Worm (Caenorhabditis elegans) whole organism, L1 larva: ENCODE measurements around the gene gtl-1.

Source experiments
- C34B4.2 ChIP-seq: sonication (generic microtip); optimal IDR thresholded peaks from 2 replicates; lab custom pipeline; 2017; ENCODE audit warnings: mild to moderate bottlenecking, missing genetic modification characterization, missing compliant biosample characterization
- dpl-1 ChIP-seq, 3 experiments: fragments of 150-350 bp in 2 of 3; sonication (generic microtip) in 1 of 3; optimal IDR thresholded peaks; 2 replicates each; lab custom pipeline; 2014 to 2017; ENCODE audit warnings: missing biosample characterization in 3 of 3, missing genetic modification characterization in 3 of 3, missing genetic modification reagents in 3 of 3

- TF ChIP-seq C34B4.2 (tag; lab: Kevin White, UChicago) (no peak), dpl-1 (GFP tag; optimal IDR thresholded peaks at IDR 0.05; lab: Kevin White, UChicago) (no peak)
Observed at ce11 chrIV:11223878-11224277, 35.5 kb downstream of the gtl-1 start, which contains the start of gene C29F4.3.
